Fruit fly (Drosophila melanogaster): ENCODE results near the gene SclB.

- TF ChIP-seq rgr (GFP tag; optimal IDR thresholded peaks at IDR 0.05): no peak
- TF ChIP-seq Abd-B (GFP tag; optimal IDR thresholded peaks at IDR 0.05): no peak
- no peak for TF ChIP-seq dsf (GFP tag; optimal IDR thresholded peaks at IDR 0.05; ENCODE audit: borderline replicate concordance)
- TF ChIP-seq fru (GFP tag; optimal IDR thresholded peaks at IDR 0.05): no peak
- no peak for TF ChIP-seq br (GFP tag; optimal IDR thresholded peaks at IDR 0.05)
- no peak for TF ChIP-seq ey (GFP tag; optimal IDR thresholded peaks at IDR 0.05)
- no peak for TF ChIP-seq Myc (optimal IDR thresholded peaks at IDR 0.05)
- TF ChIP-seq pan (optimal IDR thresholded peaks at IDR 0.05): no peak
- no peak for TF ChIP-seq sv (GFP tag; optimal IDR thresholded peaks at IDR 0.05)
- no peak for TF ChIP-seq dmrt93B (GFP tag; optimal IDR thresholded peaks at IDR 0.05)
Observed at dm6 chr2L:16834402-16834801, 3.4 kb upstream of the SclB start, which contains the start of gene CG13282.

Measured in whole organism, wandering third instar larva.